Fruit fly (Drosophila melanogaster): ENCODE data around the gene CG3847.
A peak's percentile ranks its signal among the peaks of the same experiment; 100 is the strongest.

CG3847 gene

DNA sequence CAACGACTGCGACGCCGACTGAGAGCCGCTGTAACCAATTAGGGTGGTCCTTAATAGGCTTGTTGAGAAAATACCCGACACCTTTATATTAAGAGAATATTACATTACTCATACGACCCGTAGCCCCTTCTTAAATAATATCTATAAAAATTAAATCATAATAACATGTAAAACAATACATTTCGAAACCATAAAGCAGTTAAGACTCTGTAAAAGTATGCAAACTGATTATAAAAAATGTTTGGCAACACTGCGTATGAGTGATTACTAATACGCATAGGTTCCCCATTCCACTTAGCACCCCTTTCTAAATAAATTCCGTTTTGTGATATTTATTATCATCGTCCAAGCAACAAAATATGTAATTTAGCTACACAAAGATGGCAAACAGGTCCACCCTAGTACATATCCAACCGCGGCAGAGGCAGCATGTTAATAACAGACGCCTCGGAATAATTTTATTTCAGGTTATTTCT lies 6.3 kb upstream of the CG3847 start:
- TF ChIP-seq CG12768 (GFP tag; optimal IDR thresholded peaks at IDR 0.05) (no peak), pad (GFP tag; optimal IDR thresholded peaks at IDR 0.05) (peak; percentile 77), cic (GFP tag; optimal IDR thresholded peaks at IDR 0.05) (no peak), CG7101 (tag; optimal IDR thresholded peaks at IDR 0.05) (peak; percentile 80), CG14711 (tag; optimal IDR thresholded peaks at IDR 0.05) (peak; percentile 60), Hr96 (GFP tag; optimal IDR thresholded peaks at IDR 0.05) (peak; percentile 52), CG7045 (GFP tag; optimal IDR thresholded peaks at IDR 0.05) (peak; percentile 49), Crg-1 (GFP tag; optimal IDR thresholded peaks at IDR 0.05) (peak; percentile 60), CG5204 (GFP tag; optimal IDR thresholded peaks at IDR 0.05) (peak; percentile 51), cnc (optimal IDR thresholded peaks at IDR 0.05) (no peak), CG33017 (tag; optimal IDR thresholded peaks at IDR 0.05) (peak; percentile 17), CG11617 (GFP tag; optimal IDR thresholded peaks at IDR 0.05) (peak; percentile 88), bab1 (GFP tag; optimal IDR thresholded peaks at IDR 0.05) (peak; percentile 94), tj (GFP tag; optimal IDR thresholded peaks at IDR 0.05) (peak; percentile 64), kay (GFP tag; ENCODE audit: borderline replicate concordance) (no peak), CG1620 (GFP tag; optimal IDR thresholded peaks at IDR 0.05) (peak; percentile 46), Mnt (GFP tag; optimal IDR thresholded peaks at IDR 0.05) (no peak)

DNA sequence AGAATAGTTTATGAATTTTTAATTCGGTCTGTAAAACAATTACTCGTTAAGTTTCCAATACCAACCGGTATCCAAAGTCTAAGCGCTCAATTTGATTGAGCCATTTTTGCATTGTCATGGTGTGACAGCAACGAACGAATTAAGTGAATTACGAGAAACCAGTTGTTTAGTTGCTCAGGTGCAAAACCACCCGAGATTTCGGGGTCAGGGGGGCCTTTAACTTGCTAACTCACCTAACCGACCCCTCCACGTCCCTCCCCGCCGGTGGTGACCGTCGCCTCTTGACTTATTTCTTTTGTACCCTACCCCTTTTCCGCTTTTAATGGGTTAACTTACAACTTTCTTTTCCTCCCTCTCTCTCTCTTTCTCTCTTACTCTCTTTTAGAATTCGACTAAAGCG lies 5.2 kb upstream of the CG3847 start:
- TF ChIP-seq CG7045 (GFP tag; optimal IDR thresholded peaks at IDR 0.05) (no peak), toe (GFP tag; optimal IDR thresholded peaks at IDR 0.05) (no peak), cic (GFP tag; optimal IDR thresholded peaks at IDR 0.05) (peak; percentile 35), cnc (optimal IDR thresholded peaks at IDR 0.05) (peak; percentile 82 to 83), CG1620 (GFP tag; optimal IDR thresholded peaks at IDR 0.05) (no peak), bab1 (GFP tag; optimal IDR thresholded peaks at IDR 0.05) (no peak), Mnt (GFP tag; optimal IDR thresholded peaks at IDR 0.05) (no peak), Crg-1 (GFP tag; optimal IDR thresholded peaks at IDR 0.05) (no peak), CG33017 (tag; optimal IDR thresholded peaks at IDR 0.05) (no peak), Clk (GFP tag; optimal IDR thresholded peaks at IDR 0.05) (no peak), CG7101 (tag; optimal IDR thresholded peaks at IDR 0.05) (no peak), tj (GFP tag; optimal IDR thresholded peaks at IDR 0.05) (peak; percentile 68), ovo (GFP tag; optimal IDR thresholded peaks at IDR 0.05) (no peak)

DNA sequence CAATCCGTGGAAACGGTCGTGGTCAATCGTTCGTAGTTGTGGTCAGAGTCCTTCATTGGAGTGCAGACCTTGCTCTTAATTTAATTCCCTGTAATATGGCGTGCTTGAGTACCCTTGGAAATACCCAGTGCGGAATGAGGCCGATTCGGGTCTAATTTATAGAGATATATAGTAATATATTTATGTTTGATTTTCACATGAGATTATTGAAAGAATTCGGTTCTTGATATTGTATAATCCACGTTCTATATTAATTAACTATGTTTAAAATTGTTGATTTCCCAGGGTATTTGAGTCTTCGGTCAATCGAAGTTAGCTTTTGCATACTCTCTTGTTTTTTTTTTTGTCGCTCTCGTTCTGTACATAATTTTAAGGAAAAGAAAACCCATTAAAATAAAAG lies 3.6 kb upstream of the CG3847 start:
- TF ChIP-seq CG5204 (GFP tag; optimal IDR thresholded peaks at IDR 0.05) (no peak), Hr96 (GFP tag; optimal IDR thresholded peaks at IDR 0.05) (no peak), tj (GFP tag; optimal IDR thresholded peaks at IDR 0.05) (no peak), CG12768 (GFP tag; optimal IDR thresholded peaks at IDR 0.05) (no peak), pad (GFP tag; optimal IDR thresholded peaks at IDR 0.05) (no peak), Clk (GFP tag; optimal IDR thresholded peaks at IDR 0.05) (no peak), bab1 (GFP tag; optimal IDR thresholded peaks at IDR 0.05) (no peak), Mnt (GFP tag; optimal IDR thresholded peaks at IDR 0.05) (no peak), cnc (optimal IDR thresholded peaks at IDR 0.05) (no peak), CG14711 (tag; optimal IDR thresholded peaks at IDR 0.05) (no peak), CG33017 (tag; optimal IDR thresholded peaks at IDR 0.05) (no peak)

DNA sequence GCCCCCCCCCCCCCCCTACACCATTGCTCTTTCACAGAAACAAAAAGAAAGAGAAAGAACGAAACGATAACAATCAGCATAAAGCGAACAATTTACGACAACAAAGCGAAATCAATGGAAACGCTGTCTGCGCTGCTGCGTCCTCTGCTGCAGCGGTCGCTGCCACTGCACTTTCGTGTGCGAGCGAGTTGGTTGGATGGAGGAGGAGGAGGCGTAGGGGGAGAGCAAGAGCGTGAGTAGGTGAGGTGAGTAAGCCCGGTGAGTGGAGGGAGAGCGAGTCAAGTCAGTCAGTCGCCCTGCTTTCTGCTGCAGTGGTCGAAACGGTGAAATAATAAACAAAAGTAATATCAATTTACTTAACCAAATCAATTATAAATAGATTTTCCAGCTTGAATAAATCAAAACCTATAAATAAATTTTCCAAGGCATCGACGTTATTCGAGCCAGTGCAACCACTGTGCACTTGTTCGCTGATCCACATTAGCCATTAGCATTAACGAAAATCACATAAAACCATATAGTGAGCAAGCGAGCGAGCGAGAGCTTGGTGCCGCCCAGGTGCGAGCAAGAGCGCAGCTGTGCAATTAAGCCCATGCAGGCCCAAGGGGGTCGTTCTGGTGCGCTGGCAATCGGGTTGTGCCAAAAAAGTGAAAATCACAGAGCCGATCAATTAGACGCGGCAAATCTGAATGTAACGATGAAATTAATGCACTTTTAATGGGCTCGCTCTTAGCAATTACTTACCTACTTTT lies 2.9 kb upstream of the CG3847 start:
- peak; percentile 61 for TF ChIP-seq CG12768 (GFP tag; optimal IDR thresholded peaks at IDR 0.05)
- peak; percentile 35 for TF ChIP-seq cic (GFP tag; optimal IDR thresholded peaks at IDR 0.05)
- TF ChIP-seq CG1620 (GFP tag; optimal IDR thresholded peaks at IDR 0.05), result peak; percentile 71
- no peak for TF ChIP-seq cnc (optimal IDR thresholded peaks at IDR 0.05)
- TF ChIP-seq CG33017 (tag; optimal IDR thresholded peaks at IDR 0.05), result peak; percentile 36
- peak; percentile 86 for TF ChIP-seq CG7101 (tag; optimal IDR thresholded peaks at IDR 0.05)
- TF ChIP-seq CG11617 (GFP tag; optimal IDR thresholded peaks at IDR 0.05), result peak; percentile 94
- TF ChIP-seq Clk (GFP tag; optimal IDR thresholded peaks at IDR 0.05), result no peak
- TF ChIP-seq tj (GFP tag; optimal IDR thresholded peaks at IDR 0.05), result peak; percentile 98
- TF ChIP-seq Hr96 (GFP tag; optimal IDR thresholded peaks at IDR 0.05), result peak; percentile 71
- peak; percentile 67 for TF ChIP-seq CG7045 (GFP tag; optimal IDR thresholded peaks at IDR 0.05)
- TF ChIP-seq CG14711 (tag; optimal IDR thresholded peaks at IDR 0.05), result peak; percentile 69
- TF ChIP-seq Crg-1 (GFP tag; optimal IDR thresholded peaks at IDR 0.05), result peak; percentile 86
- TF ChIP-seq Mnt (GFP tag; optimal IDR thresholded peaks at IDR 0.05), result peak; percentile 69
- TF ChIP-seq bab1 (GFP tag; optimal IDR thresholded peaks at IDR 0.05), result peak; percentile 89
- TF ChIP-seq pad (GFP tag; optimal IDR thresholded peaks at IDR 0.05), result peak; percentile 71
- peak; percentile 66 for TF ChIP-seq kay (GFP tag; ENCODE audit: borderline replicate concordance)
- peak; percentile 82 for TF ChIP-seq ovo (GFP tag; optimal IDR thresholded peaks at IDR 0.05)
- peak; percentile 51 for TF ChIP-seq CG5204 (GFP tag; optimal IDR thresholded peaks at IDR 0.05)
- peak; percentile 4 for TF ChIP-seq toe (GFP tag; optimal IDR thresholded peaks at IDR 0.05)

DNA sequence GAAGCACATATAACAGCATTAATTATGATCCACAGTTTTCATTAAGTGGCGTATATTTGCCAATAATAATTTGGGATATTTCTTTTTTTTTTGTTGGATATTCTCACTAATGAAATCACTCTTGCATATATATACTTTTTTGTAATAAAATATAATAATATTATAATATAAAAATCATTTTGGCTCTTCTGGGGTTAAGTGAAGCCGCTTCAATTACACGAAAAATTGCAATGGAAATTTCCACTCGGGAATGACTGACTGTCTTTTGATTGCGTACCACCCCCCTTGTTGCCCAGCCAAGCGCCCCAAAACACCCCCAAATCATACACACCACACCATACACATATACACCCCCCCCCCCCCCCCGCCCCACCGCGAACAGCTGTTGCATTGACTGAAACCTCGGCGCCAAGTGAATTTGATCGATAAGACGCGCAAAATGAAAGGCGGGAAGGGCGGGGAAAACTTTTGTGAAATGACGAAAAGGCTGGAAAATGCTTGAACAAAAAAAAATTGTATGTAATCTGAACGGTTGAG lies 2.3 kb upstream of the CG3847 start:
- TF ChIP-seq CG12768 (GFP tag; optimal IDR thresholded peaks at IDR 0.05) (no peak), ovo (GFP tag; optimal IDR thresholded peaks at IDR 0.05) (peak; percentile 20), pad (GFP tag; optimal IDR thresholded peaks at IDR 0.05) (peak; percentile 42), CG7101 (tag; optimal IDR thresholded peaks at IDR 0.05) (peak; percentile 68), tj (GFP tag; optimal IDR thresholded peaks at IDR 0.05) (peak; percentile 16), bab1 (GFP tag; optimal IDR thresholded peaks at IDR 0.05) (no peak), Hr96 (GFP tag; optimal IDR thresholded peaks at IDR 0.05) (no peak), CG5204 (GFP tag; optimal IDR thresholded peaks at IDR 0.05) (no peak), CG14711 (tag; optimal IDR thresholded peaks at IDR 0.05) (peak; percentile 10), CG7045 (GFP tag; optimal IDR thresholded peaks at IDR 0.05) (peak; percentile 17), CG11617 (GFP tag; optimal IDR thresholded peaks at IDR 0.05) (peak; percentile 89), toe (GFP tag; optimal IDR thresholded peaks at IDR 0.05) (no peak), Crg-1 (GFP tag; optimal IDR thresholded peaks at IDR 0.05) (no peak), cnc (optimal IDR thresholded peaks at IDR 0.05) (no peak)
